Fruit fly (Drosophila melanogaster): Measurements from ENCODE around the gene CSN5.

dm6 chr3R:16507706-16508105, 37.8 kb downstream of the CSN5 start:
- TF ChIP-seq CG8478 (optimal IDR thresholded peaks at IDR 0.05) (no peak), CTCF (optimal IDR thresholded peaks at IDR 0.05) (no peak)
